Worm (Caenorhabditis elegans): Measurements from ENCODE around the gene F40G9.9.

ce11 chrIII:134194-134593, 37.3 kb downstream of the F40G9.9 start, which contains the start of gene pals-25:
- TF ChIP-seq him-1 (tag; optimal IDR thresholded peaks at IDR 0.05) (no peak), W03F9.2 (tag; optimal IDR thresholded peaks at IDR 0.05) (no peak), dao-5 (tag; optimal IDR thresholded peaks at IDR 0.05) (no peak)

All from whole organism, L4/young adult.